Fruit fly (Drosophila melanogaster) whole organism, wandering third instar larva: Measurements from ENCODE around the gene ear.

Experiments
- CG32264 ChIP-seq: fragments of 200-800 bp; sonication (Bioruptor generic); optimal IDR thresholded peaks from 2 replicates; lab custom pipeline; 2016; ENCODE audit warnings: missing biosample characterization, missing genetic modification characterization
- CG9705 ChIP-seq: fragments of 200-800 bp; sonication (Bioruptor generic); optimal IDR thresholded peaks from 2 replicates; lab custom pipeline; 2018; ENCODE audit warnings: missing biosample characterization, mild to moderate bottlenecking, missing genetic modification characterization
- CrebA ChIP-seq: fragments of 200-800 bp; sonication (Bioruptor generic); optimal IDR thresholded peaks from 2 replicates; lab custom pipeline; 2016; ENCODE audit warnings: missing biosample characterization, mild to moderate bottlenecking, missing genetic modification characterization, borderline replicate concordance
- Dfd ChIP-seq: fragments of >200 bp; optimal IDR thresholded peaks from 2 replicates; lab custom pipeline; 2017; ENCODE audit warnings: missing biosample characterization, missing genetic modification characterization
- Dif ChIP-seq: fragments of 200-275, 200-300 bp; sonication (Bioruptor generic); optimal IDR thresholded peaks from 2 replicates; lab custom pipeline; 2018; ENCODE audit warnings: missing biosample characterization, missing genetic modification characterization; ENCODE audit not compliant: partially characterized antibody
- GATAd ChIP-seq: sonication (Bioruptor generic); optimal IDR thresholded peaks from 2 replicates; lab custom pipeline; 2016; ENCODE audit warnings: missing biosample characterization, missing genetic modification characterization
- HLH106 ChIP-seq: fragments of 200-800 bp; optimal IDR thresholded peaks from 3 replicates; lab custom pipeline; 2019; ENCODE audit warnings: missing biosample characterization, mild to moderate bottlenecking, missing genetic modification characterization, moderate library complexity
- Hr78 ChIP-seq: fragments of >200 bp; optimal IDR thresholded peaks from 2 replicates; lab custom pipeline; 2017; ENCODE audit warnings: missing biosample characterization, missing genetic modification characterization
- Hr83 ChIP-seq: fragments of 200-300 bp; sonication (Bioruptor generic); optimal IDR thresholded peaks from 2 replicates; lab custom pipeline; 2016; ENCODE audit warnings: missing biosample characterization, mild to moderate bottlenecking, missing genetic modification characterization, moderate library complexity; ENCODE audit not compliant: poor library complexity, severe bottlenecking
- Jra ChIP-seq: sonication (Bioruptor generic); optimal IDR thresholded peaks from 2 replicates; lab custom pipeline; 2016; ENCODE audit warnings: missing biosample characterization, missing genetic modification characterization
- Mio ChIP-seq: sonication (Bioruptor generic); optimal IDR thresholded peaks from 2 replicates; lab custom pipeline; 2016; ENCODE audit warnings: missing biosample characterization, missing genetic modification characterization
- Myc ChIP-seq: fragments of >200 bp; optimal IDR thresholded peaks from 2 replicates; lab custom pipeline; 2017
- N ChIP-seq: fragments of >200 bp; optimal IDR thresholded peaks from 2 replicates; lab custom pipeline; 2018; ENCODE audit warnings: missing biosample characterization, missing external identifiers, missing genetic modification characterization
- OdsH ChIP-seq: fragments of 200-800 bp; sonication (Bioruptor generic); optimal IDR thresholded peaks from 2 replicates; lab custom pipeline; 2016; ENCODE audit warnings: missing biosample characterization, mild to moderate bottlenecking, missing genetic modification characterization
- Rel ChIP-seq, 2 experiments: fragments of 200-800 bp; sonication (Bioruptor generic) in 1 of 2; optimal IDR thresholded peaks; 2 replicates in 1 of 2; 3 replicates in 1 of 2; lab custom pipeline; 2016 to 2019; ENCODE audit warnings: mild to moderate bottlenecking in 2 of 2, missing biosample characterization in 2 of 2, missing genetic modification characterization in 2 of 2, moderate library complexity in 1 of 2
- Sp1 ChIP-seq: fragments of 200-800 bp; sonication (Bioruptor generic); optimal IDR thresholded peaks from 3 replicates; lab custom pipeline; 2019; ENCODE audit warnings: missing biosample characterization, mild to moderate bottlenecking, missing genetic modification characterization, moderate library complexity
- Vsx2 ChIP-seq: fragments of 200-300, 225-300 bp; sonication (Bioruptor generic); optimal IDR thresholded peaks from 2 replicates; lab custom pipeline; 2018; ENCODE audit warnings: missing biosample characterization, missing genetic modification characterization; ENCODE audit not compliant: partially characterized antibody
- br ChIP-seq: fragments of 200-800 bp; sonication (Bioruptor generic); optimal IDR thresholded peaks from 2 replicates; lab custom pipeline; 2016; ENCODE audit warnings: missing biosample characterization, missing genetic modification characterization
- dsf ChIP-seq: sonication (Bioruptor generic); optimal IDR thresholded peaks from 2 replicates; lab custom pipeline; 2016; ENCODE audit warnings: missing biosample characterization, missing genetic modification characterization, borderline replicate concordance
- ey ChIP-seq: fragments of 200-800 bp; sonication (Bioruptor generic); optimal IDR thresholded peaks from 2 replicates; lab custom pipeline; 2016; ENCODE audit warnings: missing biosample characterization, missing genetic modification characterization
- foxo ChIP-seq, 2 experiments: fragments of 200-800 bp; sonication (Bioruptor generic); optimal IDR thresholded peaks; 2 replicates in 1 of 2; 3 replicates in 1 of 2; lab custom pipeline; 2016 to 2017; ENCODE audit warnings: missing biosample characterization in 2 of 2, missing genetic modification characterization in 2 of 2
- h ChIP-seq: fragments of 200-800 bp; sonication (Bioruptor generic); optimal IDR thresholded peaks from 3 replicates; lab custom pipeline; 2016; ENCODE audit warnings: missing biosample characterization, mild to moderate bottlenecking, missing genetic modification characterization
- lola ChIP-seq: fragments of >200 bp; optimal IDR thresholded peaks from 2 replicates; lab custom pipeline; 2017; ENCODE audit warnings: missing biosample characterization, missing genetic modification characterization
- pan ChIP-seq: fragments of >200 bp; optimal IDR thresholded peaks from 2 replicates; lab custom pipeline; 2017
- psq ChIP-seq: fragments of 200-800 bp; sonication (Bioruptor generic); optimal IDR thresholded peaks from 3 replicates; lab custom pipeline; 2017; ENCODE audit warnings: missing biosample characterization, mild to moderate bottlenecking, missing genetic modification characterization, moderate library complexity
- rgr ChIP-seq: fragments of 200-800 bp; sonication (Bioruptor generic); optimal IDR thresholded peaks from 3 replicates; lab custom pipeline; 2016; ENCODE audit warnings: missing biosample characterization, mild to moderate bottlenecking, missing genetic modification characterization
- sv ChIP-seq: fragments of 200-800 bp; sonication (Bioruptor generic); optimal IDR thresholded peaks from 3 replicates; lab custom pipeline; 2016; ENCODE audit warnings: missing biosample characterization, missing genetic modification characterization
- tai ChIP-seq: sonication (Bioruptor generic); optimal IDR thresholded peaks from 2 replicates; lab custom pipeline; 2016; ENCODE audit warnings: missing biosample characterization, missing genetic modification characterization
- usp ChIP-seq: fragments of >200 bp; optimal IDR thresholded peaks from 2 replicates; lab custom pipeline; 2017; ENCODE audit warnings: missing biosample characterization, missing genetic modification characterization
- woc ChIP-seq: sonication (Bioruptor generic); optimal IDR thresholded peaks from 2 replicates; lab custom pipeline; 2016; ENCODE audit warnings: missing biosample characterization, mild to moderate bottlenecking, missing genetic modification characterization

The ear gene

DNA sequence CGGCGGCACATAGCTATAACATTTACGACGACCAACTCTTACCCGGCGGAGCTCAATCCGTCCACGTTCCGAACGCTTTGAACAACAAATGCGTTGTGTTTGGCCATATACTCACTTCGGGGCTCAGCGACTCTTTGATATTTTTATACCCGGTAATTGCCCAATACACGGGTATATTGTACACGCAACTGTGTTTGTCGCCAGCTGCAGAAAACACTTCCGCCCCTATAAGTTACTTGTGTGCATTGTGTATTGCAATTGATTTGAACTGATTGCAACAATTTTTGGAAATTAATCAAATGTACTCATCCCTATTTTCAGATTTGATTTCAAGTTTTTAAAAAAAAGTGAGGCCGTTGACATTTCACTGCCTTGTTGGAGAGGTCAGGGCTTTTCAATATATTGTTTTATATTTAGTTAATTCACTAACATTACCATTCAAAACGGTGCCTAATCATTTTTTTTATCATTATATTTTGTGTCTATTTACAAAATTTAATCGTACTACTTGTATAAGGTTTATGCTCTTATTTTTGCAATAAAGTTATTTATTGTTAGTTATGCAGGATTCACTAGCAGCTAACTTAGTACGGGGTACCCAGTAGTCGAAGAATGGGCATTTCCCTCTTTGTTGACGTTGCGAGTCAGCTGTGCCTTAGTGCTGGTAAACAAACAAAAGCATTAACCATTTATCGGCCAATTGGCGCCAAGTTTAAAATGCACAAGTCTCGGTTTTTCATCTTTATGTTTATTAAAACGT, 22.6 kb downstream of the ear start, which contains the start of gene Nagk (continued):
- TF ChIP-seq dsf (GFP tag; lab: Kevin White, UChicago) = no peak

DNA sequence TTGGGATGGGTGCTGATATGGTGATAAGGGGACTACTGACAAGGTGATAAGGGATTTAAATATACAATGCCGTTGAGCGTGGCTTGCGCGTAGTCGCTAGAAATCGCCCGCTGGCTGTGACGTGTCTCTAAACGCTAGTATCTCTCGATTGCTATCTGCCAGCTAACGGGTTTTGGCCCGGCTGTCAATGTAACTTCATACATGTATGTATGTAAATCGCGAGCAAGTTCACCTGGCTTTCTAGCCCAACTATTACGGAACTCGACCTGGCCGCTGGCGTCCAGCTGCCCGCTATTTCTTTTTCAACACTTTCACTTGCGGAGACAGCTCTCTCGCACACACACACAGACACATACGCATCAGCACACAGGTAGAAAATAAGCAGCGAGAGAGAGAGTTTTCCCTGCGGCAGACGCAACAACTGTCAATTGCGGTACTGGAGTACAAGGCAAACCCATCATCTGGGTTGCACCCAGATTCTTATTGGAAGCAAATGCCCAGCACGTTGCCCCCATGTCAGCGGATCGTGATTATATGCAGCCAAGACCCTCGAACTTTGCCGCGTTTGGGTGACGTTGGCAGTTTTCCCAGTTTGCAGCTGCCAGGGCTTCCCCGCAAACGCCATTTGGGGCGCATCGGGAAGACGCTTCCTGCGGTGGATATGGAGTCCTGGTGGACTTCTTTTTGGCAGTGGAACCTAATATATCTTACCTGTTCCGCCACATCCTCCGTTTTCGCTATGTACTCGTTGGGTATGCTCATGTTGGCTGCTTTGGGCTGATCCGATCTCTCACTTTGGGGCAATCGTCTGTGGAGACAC, 24.9 kb downstream of the ear start:
- TF ChIP-seq Rel (GFP tag; optimal IDR thresholded peaks at IDR 0.05; lab: Kevin White, UChicago) = no peak
- TF ChIP-seq Rel (tag; optimal IDR thresholded peaks at IDR 0.05; lab: Kevin White, UChicago) = peak; percentile 67
- no peak for TF ChIP-seq CrebA (GFP tag; lab: Kevin White, UChicago)
- TF ChIP-seq, all 38 proteins: peak for 1

DNA sequence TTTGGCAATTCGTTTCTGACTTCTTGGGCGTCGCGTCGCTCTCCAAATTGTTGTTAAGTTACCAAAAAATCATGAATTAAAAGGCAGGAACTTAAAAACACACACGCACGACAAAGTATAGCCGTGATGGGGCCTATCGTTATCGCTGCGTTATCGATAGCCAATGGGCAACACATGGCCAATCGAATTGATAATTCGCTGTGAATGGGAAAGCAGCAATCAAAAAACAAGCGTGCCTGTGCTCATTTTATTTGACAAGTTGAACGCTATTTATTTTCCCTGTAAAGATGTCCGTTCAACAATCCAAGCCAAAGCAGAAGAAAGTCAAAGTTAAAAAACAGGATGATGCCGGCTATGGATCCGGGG, 25.4 kb downstream of the ear start, which contains the start of the genes Surf4 and CG31301:
TSS of gene Surf4 (minus strand) at position 159 of the 366 bp plus-strand sequence.
TSS of gene CG31301 (plus strand) at position 188 of the 366 bp plus-strand sequence.
- TF ChIP-seq CG32264 (GFP tag; lab: Kevin White, UChicago) = no peak
- TF ChIP-seq usp (GFP tag; lab: Kevin White, UChicago) = no peak
- TF ChIP-seq Mio (GFP tag; lab: Kevin White, UChicago) = no peak
- peak; percentile 3 for TF ChIP-seq Myc (lab: Kevin White, UChicago)
- no peak for TF ChIP-seq CG9705
- no peak for TF ChIP-seq Dfd (GFP tag; lab: Kevin White, UChicago)
- TF ChIP-seq Jra = no peak

DNA sequence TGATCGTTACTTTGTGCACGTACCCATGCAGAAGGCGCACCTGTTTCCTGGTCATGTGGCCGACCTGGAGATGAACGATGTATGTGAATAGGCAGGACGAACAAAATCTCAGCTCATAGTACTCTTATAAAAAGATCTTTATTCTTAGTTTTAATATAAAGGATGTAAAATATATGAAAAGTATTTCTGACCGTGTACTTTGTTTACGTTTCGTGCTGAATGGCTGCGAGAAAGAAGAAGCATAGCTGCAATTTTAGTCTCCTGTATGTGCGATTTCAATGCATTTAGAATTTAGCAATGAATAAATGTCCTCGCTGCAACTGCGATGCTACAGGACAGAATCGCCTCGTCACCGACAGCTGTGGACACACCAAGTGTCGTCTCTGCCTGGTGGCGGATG, 27.3 kb downstream of the ear start, which contains the start of the genes CG42726 and CG42727:
TSS of gene CG42726 (plus strand) at position 227 of the 400 bp plus-strand sequence.
TSS of gene CG42727 (plus strand) at position 227 of the 400 bp plus-strand sequence.
- TF ChIP-seq Hr78 (GFP tag; lab: Kevin White, UChicago) (no peak), br (GFP tag; lab: Kevin White, UChicago) (peak; percentile 45), ey (peak; percentile 27), OdsH (GFP tag; lab: Kevin White, UChicago) (peak; percentile 18), Sp1 (GFP tag; lab: Kevin White, UChicago) (peak; percentile 28), Dfd (GFP tag; lab: Kevin White, UChicago) (no peak), Vsx2 (GFP tag; lab: Kevin White, UChicago) (no peak), Myc (lab: Kevin White, UChicago) (no peak), psq (GFP tag; lab: Kevin White, UChicago) (no peak), HLH106 (tag; lab: Kevin White, UChicago) (peak; percentile 45), sv (GFP tag; lab: Kevin White, UChicago) (peak; percentile 14), foxo (GFP tag; optimal IDR thresholded peaks at IDR 0.05; lab: Kevin White, UChicago) (peak in 1 of 2 experiments; percentile 60), woc (GFP tag; lab: Kevin White, UChicago) (peak; percentile 17), tai (no peak), h (GFP tag; lab: Kevin White, UChicago) (peak; percentile 43), rgr (GFP tag; lab: Kevin White, UChicago) (peak; percentile 56), CG9705 (peak; percentile 16)

DNA sequence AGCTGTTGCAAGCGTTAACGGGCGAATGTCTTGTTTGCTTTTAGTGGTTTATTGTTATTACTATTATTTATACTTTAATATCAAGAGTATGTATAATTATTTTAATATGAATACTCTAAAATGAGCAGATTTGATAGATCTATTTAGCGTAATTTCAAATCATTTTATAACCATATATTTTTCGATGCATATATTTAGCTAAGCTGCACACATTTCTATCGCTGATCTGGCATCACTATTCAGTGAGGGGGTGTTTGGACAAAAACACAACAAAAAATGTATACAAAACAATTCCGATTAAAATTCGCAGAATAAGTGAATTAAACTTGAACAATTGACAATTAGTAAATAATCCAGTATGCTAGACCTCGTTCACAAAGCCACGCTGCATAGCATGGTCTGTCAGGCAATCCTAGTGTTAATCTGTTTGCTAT, 30.5 kb downstream of the ear start, which contains the start of the genes Trs33 and Tmtc4:
TSS of gene Trs33 (minus strand) at position 3 of the 434 bp plus-strand sequence.
TSS of gene Tmtc4 (plus strand) at position 233 of the 434 bp plus-strand sequence.
- TF ChIP-seq h (GFP tag; lab: Kevin White, UChicago) = peak; percentile 49
- TF ChIP-seq psq (GFP tag; lab: Kevin White, UChicago) = peak; percentile 51
- peak; percentile 23 for TF ChIP-seq Hr83 (GFP tag; lab: Kevin White, UChicago)
- TF ChIP-seq N (GFP tag; lab: Kevin White, UChicago) = no peak
- peak; percentile 56 for TF ChIP-seq CG9705
- TF ChIP-seq foxo (GFP tag; optimal IDR thresholded peaks at IDR 0.05; lab: Kevin White, UChicago) = peak in 1 of 2 experiments; percentile 66
- TF ChIP-seq Jra = no peak
- peak; percentile 70 for TF ChIP-seq rgr (GFP tag; lab: Kevin White, UChicago)
- no peak for TF ChIP-seq CrebA (GFP tag; lab: Kevin White, UChicago)
- TF ChIP-seq woc (GFP tag; lab: Kevin White, UChicago) = peak; percentile 71
- TF ChIP-seq Sp1 (GFP tag; lab: Kevin White, UChicago) = peak; percentile 29
- peak; percentile 87 for TF ChIP-seq Myc (lab: Kevin White, UChicago)
- no peak for TF ChIP-seq Hr78 (GFP tag; lab: Kevin White, UChicago)
- TF ChIP-seq HLH106 (tag; lab: Kevin White, UChicago) = peak; percentile 67
- TF ChIP-seq ey = no peak
- TF ChIP-seq tai = no peak
- TF ChIP-seq pan (lab: Kevin White, UChicago) = no peak
- TF ChIP-seq lola (GFP tag; lab: Kevin White, UChicago) = no peak
- TF ChIP-seq dsf (GFP tag; lab: Kevin White, UChicago) = no peak
- no peak for TF ChIP-seq Dif (GFP tag; lab: Kevin White, UChicago)
- peak; percentile 11 for TF ChIP-seq OdsH (GFP tag; lab: Kevin White, UChicago)
- TF ChIP-seq Mio (GFP tag; lab: Kevin White, UChicago) = no peak
- TF ChIP-seq Rel (GFP tag; optimal IDR thresholded peaks at IDR 0.05; lab: Kevin White, UChicago) = no peak
- TF ChIP-seq Rel (tag; optimal IDR thresholded peaks at IDR 0.05; lab: Kevin White, UChicago) = peak; percentile 51
- TF ChIP-seq GATAd = no peak
- no peak for TF ChIP-seq sv (GFP tag; lab: Kevin White, UChicago)
- TF ChIP-seq, all 38 proteins: peak for 12
